Worm (Caenorhabditis elegans) whole organism, L4 larva: Measurements from ENCODE around the gene kcnl-1.

Experiments used
- D1046.2 ChIP-seq: fragments of 200-800 bp; sonication (Bioruptor generic); IDR thresholded peaks from 2 replicates; pipeline ENCODE4 v1.3.6; 2022; ENCODE audit warnings: missing genetic modification characterization, missing compliant biosample characterization
- F26F4.8 ChIP-seq: fragments of 200-800 bp; sonication (Bioruptor generic); conservative IDR thresholded peaks from 2 replicates; pipeline ENCODE4 v1.3.6; 2022; ENCODE audit warnings: missing genetic modification characterization, missing compliant biosample characterization
- F49E8.2 ChIP-seq: sonication (generic microtip); optimal IDR thresholded peaks from 2 replicates; lab custom pipeline; 2016; ENCODE audit warnings: missing compliant biosample characterization, mild to moderate bottlenecking, missing genetic modification characterization, borderline replicate concordance
- R02D3.7 ChIP-seq: fragments of 150-350 bp; sonication (generic microtip); optimal IDR thresholded peaks from 3 replicates; lab custom pipeline; 2014; ENCODE audit warnings: missing biosample characterization, missing genetic modification characterization
- Y48G9A.11 ChIP-seq: fragments of 200-800 bp; sonication (Bioruptor generic); IDR thresholded peaks from 2 replicates; pipeline ENCODE4 v1.3.6; 2022; ENCODE audit warnings: missing genetic modification reagents, missing genetic modification characterization, missing compliant biosample characterization
- Y5F2A.4 ChIP-seq: fragments of 200-800 bp; sonication (Bioruptor generic); optimal IDR thresholded peaks from 2 replicates; lab custom pipeline; 2018; ENCODE audit warnings: mild to moderate bottlenecking, missing genetic modification characterization, missing compliant biosample characterization
- Y75B8A.6 ChIP-seq: fragments of 200-800 bp; sonication (Bioruptor generic); IDR thresholded peaks from 2 replicates; pipeline ENCODE4 v1.3.6; 2022; ENCODE audit warnings: missing genetic modification reagents, missing genetic modification characterization, missing compliant biosample characterization
- ZK546.5 ChIP-seq, 2 experiments: sonication (generic microtip); optimal IDR thresholded peaks; 2 replicates each; lab custom pipeline; 2017; ENCODE audit warnings: missing biosample characterization in 2 of 2, missing genetic modification characterization in 2 of 2
- arid-1 ChIP-seq: fragments of 200-800 bp; sonication (Bioruptor generic); conservative IDR thresholded peaks from 2 replicates; pipeline ENCODE4 v1.3.6; 2022; ENCODE audit warnings: missing genetic modification reagents, missing genetic modification characterization, missing compliant biosample characterization
- ceh-28 ChIP-seq: fragments of 150-350 bp; optimal IDR thresholded peaks from 2 replicates; lab custom pipeline; 2014; ENCODE audit warnings: missing biosample characterization, missing genetic modification reagents, missing genetic modification characterization
- daf-16 ChIP-seq, 3 experiments: sonication (generic microtip); optimal IDR thresholded peaks; 2 replicates each; lab custom pipeline; 2016 to 2017; ENCODE audit warnings: missing genetic modification characterization in 3 of 3, missing genetic modification reagents in 3 of 3, mild to moderate bottlenecking in 2 of 3, missing compliant biosample characterization in 2 of 3, missing biosample characterization in 1 of 3, moderate library complexity in 1 of 3
- daf-8 ChIP-seq: fragments of 200-800 bp; sonication (Bioruptor generic); IDR thresholded peaks from 2 replicates; pipeline ENCODE4 v1.3.6; 2022; ENCODE audit warnings: missing genetic modification characterization, missing compliant biosample characterization
- dmd-8 ChIP-seq: fragments of 200-800 bp; sonication (Bioruptor generic); IDR thresholded peaks from 2 replicates; pipeline ENCODE4 v1.3.6; 2022; ENCODE audit warnings: missing genetic modification characterization, missing compliant biosample characterization
- dpl-1 ChIP-seq: fragments of 150-350 bp; optimal IDR thresholded peaks from 2 replicates; lab custom pipeline; 2014; ENCODE audit warnings: missing biosample characterization, missing genetic modification reagents, missing genetic modification characterization
- dve-1 ChIP-seq: sonication (generic microtip); optimal IDR thresholded peaks from 2 replicates; lab custom pipeline; 2017; ENCODE audit warnings: antibody characterized with exemption, mild to moderate bottlenecking, missing genetic modification characterization, missing compliant biosample characterization; ENCODE audit not compliant: insufficient read depth
- egl-43 ChIP-seq: fragments of 200-800 bp; sonication (Bioruptor generic); IDR thresholded peaks from 2 replicates; pipeline ENCODE4 v1.3.6; 2022; ENCODE audit warnings: missing genetic modification reagents, missing genetic modification characterization, missing compliant biosample characterization
- fos-1 ChIP-seq: fragments of 150-350 bp; optimal IDR thresholded peaks from 2 replicates; lab custom pipeline; 2014; ENCODE audit warnings: missing biosample characterization, missing genetic modification characterization
- gei-8 ChIP-seq: fragments of 200-800 bp; sonication (Bioruptor generic); optimal IDR thresholded peaks from 2 replicates; lab custom pipeline; 2018; ENCODE audit warnings: mild to moderate bottlenecking, missing genetic modification characterization, missing compliant biosample characterization
- hif-1 ChIP-seq, 2 experiments: sonication (generic microtip); optimal IDR thresholded peaks; 2 replicates each; lab custom pipeline; 2016 to 2017; ENCODE audit warnings: missing compliant biosample characterization in 2 of 2, missing genetic modification characterization in 2 of 2, missing genetic modification reagents in 2 of 2, missing genotype in 2 of 2, mild to moderate bottlenecking in 1 of 2
- hlh-11 ChIP-seq: fragments of 200-800 bp; sonication (Bioruptor generic); optimal IDR thresholded peaks from 2 replicates; lab custom pipeline; 2018; ENCODE audit warnings: mild to moderate bottlenecking, missing genetic modification characterization, missing compliant biosample characterization
- lin-1 ChIP-seq: fragments of 200-800 bp; sonication (Bioruptor generic); IDR thresholded peaks from 2 replicates; pipeline ENCODE4 v1.3.6; 2022; ENCODE audit warnings: missing genetic modification reagents, missing genetic modification characterization, missing compliant biosample characterization
- lin-13 ChIP-seq: fragments of 150-350 bp; optimal IDR thresholded peaks from 2 replicates; lab custom pipeline; 2014; ENCODE audit warnings: missing biosample characterization, missing genetic modification reagents, missing genetic modification characterization
- lin-29 ChIP-seq: fragments of 200-800 bp; sonication (Bioruptor generic); IDR thresholded peaks from 2 replicates; pipeline ENCODE4 v1.3.6; 2022; ENCODE audit warnings: missing genetic modification reagents, missing genetic modification characterization, missing compliant biosample characterization
- lir-3 ChIP-seq: sonication (generic microtip); optimal IDR thresholded peaks from 2 replicates; lab custom pipeline; 2016; ENCODE audit warnings: mild to moderate bottlenecking, missing genetic modification characterization, missing compliant biosample characterization
- madf-9 ChIP-seq: fragments of 200-800 bp; sonication (Bioruptor generic); conservative IDR thresholded peaks from 2 replicates; pipeline ENCODE4 v1.3.6; 2022; ENCODE audit warnings: missing genetic modification reagents, missing genetic modification characterization, missing compliant biosample characterization
- mes-2 ChIP-seq: sonication (generic microtip); optimal IDR thresholded peaks from 2 replicates; lab custom pipeline; 2016; ENCODE audit warnings: missing genotype, mild to moderate bottlenecking, missing genetic modification characterization, missing compliant biosample characterization; ENCODE audit not compliant: poor library complexity, severe bottlenecking
- mxl-2 ChIP-seq: fragments of 200-800 bp; sonication (Bioruptor generic); conservative IDR thresholded peaks from 2 replicates; pipeline ENCODE4 v1.3.6; 2022; ENCODE audit warnings: missing genetic modification reagents, missing genetic modification characterization, missing compliant biosample characterization
- nhr-111 ChIP-seq: fragments of 200-800 bp; sonication (Bioruptor generic); optimal IDR thresholded peaks from 2 replicates; lab custom pipeline; 2018; ENCODE audit warnings: mild to moderate bottlenecking, missing genetic modification characterization, missing compliant biosample characterization
- nhr-237 ChIP-seq: sonication (generic microtip); optimal IDR thresholded peaks from 2 replicates; lab custom pipeline; 2017; ENCODE audit warnings: missing biosample characterization, missing genetic modification characterization
- nhr-28 ChIP-seq: fragments of 150-350 bp; optimal IDR thresholded peaks from 2 replicates; lab custom pipeline; 2014; ENCODE audit warnings: missing biosample characterization, missing genetic modification characterization
- nhr-42 ChIP-seq: fragments of 200-800 bp; sonication (Bioruptor generic); IDR thresholded peaks from 2 replicates; pipeline ENCODE4 v1.3.6; 2022; ENCODE audit warnings: missing genetic modification characterization, missing compliant biosample characterization
- nhr-48 ChIP-seq: sonication (generic microtip); optimal IDR thresholded peaks from 2 replicates; lab custom pipeline; 2016; ENCODE audit warnings: mild to moderate bottlenecking, missing genetic modification characterization, missing compliant biosample characterization
- nhr-6 ChIP-seq: fragments of 150-350 bp; optimal IDR thresholded peaks from 2 replicates; lab custom pipeline; 2014; ENCODE audit warnings: missing biosample characterization, missing genetic modification characterization
- nhr-76 ChIP-seq: fragments of 150-350 bp; optimal IDR thresholded peaks from 2 replicates; lab custom pipeline; 2014; ENCODE audit warnings: missing biosample characterization, missing genetic modification characterization
- pha-4 ChIP-seq, 2 experiments: fragments of 150-350 bp in 1 of 2; fragments of 200-800 bp in 1 of 2; sonication (Bioruptor generic) in 1 of 2; IDR thresholded peaks in 1 of 2; optimal IDR thresholded peaks in 1 of 2; 2 replicates each; pipeline versions ENCODE4 v1.3.6 to Lab custom; 2014 to 2022; ENCODE audit warnings: missing genetic modification characterization in 2 of 2, missing genetic modification reagents in 2 of 2, missing biosample characterization in 1 of 2, missing compliant biosample characterization in 1 of 2
- php-3 ChIP-seq: fragments of 200-800 bp; sonication (Bioruptor generic); IDR thresholded peaks from 2 replicates; pipeline ENCODE4 v1.3.6; 2022; ENCODE audit warnings: missing genetic modification reagents, missing genetic modification characterization, missing compliant biosample characterization
- pqm-1 ChIP-seq: sonication (generic microtip); optimal IDR thresholded peaks from 2 replicates; lab custom pipeline; 2017; ENCODE audit warnings: missing biosample characterization, missing genetic modification characterization
- rbr-2 ChIP-seq: sonication (generic microtip); optimal IDR thresholded peaks from 2 replicates; lab custom pipeline; 2016; ENCODE audit warnings: missing genotype, missing genetic modification characterization, missing compliant biosample characterization
- saeg-2 ChIP-seq: fragments of 200-800 bp; sonication (Bioruptor generic); IDR thresholded peaks from 2 replicates; pipeline ENCODE4 v1.3.6; 2022; ENCODE audit warnings: missing genetic modification reagents, missing genetic modification characterization, missing compliant biosample characterization
- sdz-12 ChIP-seq: fragments of 200-800 bp; sonication (Bioruptor generic); optimal IDR thresholded peaks from 2 replicates; lab custom pipeline; 2018; ENCODE audit warnings: mild to moderate bottlenecking, missing genetic modification characterization, missing compliant biosample characterization
- set-16 ChIP-seq: fragments of 200-800 bp; sonication (Bioruptor generic); IDR thresholded peaks from 2 replicates; pipeline ENCODE4 v1.3.6; 2022; ENCODE audit warnings: missing genetic modification reagents, missing genetic modification characterization, missing compliant biosample characterization
- snpc-4 ChIP-seq: fragments of 150-350 bp; optimal IDR thresholded peaks from 2 replicates; lab custom pipeline; 2014; ENCODE audit warnings: missing biosample characterization, missing genetic modification characterization
- spr-3 ChIP-seq: fragments of 200-800 bp; sonication (Bioruptor generic); optimal IDR thresholded peaks from 2 replicates; lab custom pipeline; 2018; ENCODE audit warnings: mild to moderate bottlenecking, missing genetic modification characterization, missing compliant biosample characterization
- tra-1 ChIP-seq: fragments of 200-800 bp; sonication (Bioruptor generic); IDR thresholded peaks from 2 replicates; pipeline ENCODE4 v1.3.6; 2022; ENCODE audit warnings: missing genetic modification reagents, missing genetic modification characterization, missing compliant biosample characterization
- unc-130 ChIP-seq: sonication (generic microtip); optimal IDR thresholded peaks from 2 replicates; lab custom pipeline; 2016; ENCODE audit warnings: missing genetic modification reagents, missing genetic modification characterization, missing compliant biosample characterization
- vab-7 ChIP-seq: fragments of 200-800 bp; sonication (Bioruptor generic); IDR thresholded peaks from 2 replicates; pipeline ENCODE4 v1.3.6; 2022; ENCODE audit warnings: missing genetic modification reagents, missing genetic modification characterization, missing compliant biosample characterization
- zfp-2 ChIP-seq: sonication (generic microtip); optimal IDR thresholded peaks from 2 replicates; lab custom pipeline; 2016; ENCODE audit warnings: mild to moderate bottlenecking, missing genetic modification characterization, missing compliant biosample characterization
- zfp-3 ChIP-seq: fragments of 200-800 bp; sonication (Bioruptor generic); conservative IDR thresholded peaks from 2 replicates; pipeline ENCODE4 v1.3.6; 2022; ENCODE audit warnings: missing genetic modification reagents, missing genetic modification characterization, missing compliant biosample characterization
- zip-2 ChIP-seq: fragments of 150-350 bp; optimal IDR thresholded peaks from 2 replicates; lab custom pipeline; 2014; ENCODE audit warnings: missing biosample characterization, missing genetic modification characterization

The kcnl-1 gene

ce11 chrV:19520130-19520529, 45.1 kb upstream of the kcnl-1 start (continued):
- TF ChIP-seq vab-7 (GFP tag; lab: Robert Waterston, UW) (peak; percentile 36; the same call in 1 of the 2 replicates), ceh-28 (tag; lab: Kevin White, UChicago) (no peak), zip-2 (tag; lab: Kevin White, UChicago) (no peak), lin-1 (GFP tag; lab: Robert Waterston, UW) (no peak), F49E8.2 (tag; lab: Kevin White, UChicago) (no peak), nhr-28 (tag; lab: Kevin White, UChicago) (no peak), arid-1 (GFP tag; lab: Robert Waterston, UW) (peak; percentile 50; the same call in 1 of the 2 replicates), set-16 (GFP tag; lab: Robert Waterston, UW) (no peak), nhr-42 (GFP tag; lab: Robert Waterston, UW) (no peak), nhr-111 (GFP tag; lab: Kevin White, UChicago) (no peak), unc-130 (no peak), gei-8 (GFP tag; lab: Kevin White, UChicago) (no peak), Y75B8A.6 (GFP tag; lab: Robert Waterston, UW) (peak; percentile 81; the same call in 1 of the 2 replicates), dve-1 (tag; lab: Kevin White, UChicago) (no peak), hlh-11 (tag; lab: Kevin White, UChicago) (no peak), F26F4.8 (GFP tag; lab: Robert Waterston, UW) (0 out of 2 replicates have a peak, but pooled peaks have one; percentile 21), daf-16 (GFP tag; optimal IDR thresholded peaks at IDR 0.05; lab: Kevin White, UChicago) (no peak), daf-16 (tag; optimal IDR thresholded peaks at IDR 0.05; lab: Kevin White, UChicago) (peak; percentile 10), R02D3.7 (tag; lab: Kevin White, UChicago) (no peak), zfp-3 (0 out of 2 replicates have a peak, but pooled peaks have one; percentile 23), madf-9 (GFP tag; lab: Robert Waterston, UW) (0 out of 2 replicates have a peak, but pooled peaks have one; percentile 33), rbr-2 (tag; lab: Kevin White, UChicago) (no peak), hif-1 (tag; optimal IDR thresholded peaks at IDR 0.05; lab: Kevin White, UChicago) (peak in 1 of 2 experiments; percentile 10), zfp-2 (no peak), nhr-48 (no peak), sdz-12 (peak; percentile 67), daf-8 (GFP tag; lab: Robert Waterston, UW) (no peak), mes-2 (tag; lab: Kevin White, UChicago) (no peak), nhr-6 (tag; lab: Kevin White, UChicago) (no peak), php-3 (GFP tag; lab: Robert Waterston, UW) (no peak), fos-1 (no peak), mxl-2 (GFP tag; lab: Robert Waterston, UW) (no peak), nhr-76 (tag; lab: Kevin White, UChicago) (no peak), spr-3 (GFP tag; lab: Kevin White, UChicago) (peak; percentile 27), egl-43 (GFP tag; lab: Robert Waterston, UW) (peak; percentile 67), pqm-1 (tag; lab: Kevin White, UChicago) (no peak), dmd-8 (GFP tag; lab: Robert Waterston, UW) (peak; percentile 82; the same call in 1 of the 2 replicates), nhr-237 (tag; lab: Kevin White, UChicago) (no peak), dpl-1 (GFP tag; lab: Kevin White, UChicago) (no peak), lir-3 (tag; lab: Kevin White, UChicago) (no peak), Y48G9A.11 (peak; percentile 61; the same call in 1 of the 2 replicates), ZK546.5 (tag; optimal IDR thresholded peaks at IDR 0.05; lab: Kevin White, UChicago) (no peak), lin-13 (GFP tag; lab: Kevin White, UChicago) (no peak), saeg-2 (GFP tag; lab: Robert Waterston, UW) (no peak), lin-29 (GFP tag; lab: Robert Waterston, UW) (peak; percentile 72; the same call in 1 of the 2 replicates), tra-1 (GFP tag; lab: Robert Waterston, UW) (0 out of 2 replicates have a peak, but pooled peaks have one; percentile 23), Y5F2A.4 (peak; percentile 51), pha-4 (GFP tag; IDR thresholded peaks at IDR 0.05; lab: Robert Waterston, UW) (no peak), pha-4 (tag; optimal IDR thresholded peaks at IDR 0.05; lab: Kevin White, UChicago) (no peak), snpc-4 (tag; lab: Kevin White, UChicago) (no peak), D1046.2 (no peak)
